Worm (Caenorhabditis elegans): ENCODE results near the gene chil-24.

- no peak for TF ChIP-seq C34F6.9 (tag; optimal IDR thresholded peaks at IDR 0.05)
- TF ChIP-seq nhr-77 (tag; optimal IDR thresholded peaks at IDR 0.05): no peak
- TF ChIP-seq nhr-237 (tag; optimal IDR thresholded peaks at IDR 0.05): no peak
- TF ChIP-seq blmp-1 (tag; optimal IDR thresholded peaks at IDR 0.05; ENCODE audit: insufficient read depth): no peak
- TF ChIP-seq ceh-82 (tag; optimal IDR thresholded peaks at IDR 0.05): no peak
- TF ChIP-seq unc-62 (GFP tag; optimal IDR thresholded peaks at IDR 0.05): no peak
- no peak for TF ChIP-seq lin-13 (GFP tag; optimal IDR thresholded peaks at IDR 0.05)
- TF ChIP-seq elt-1 (tag; optimal IDR thresholded peaks at IDR 0.05): no peak
- no peak for TF ChIP-seq nhr-10 (tag; optimal IDR thresholded peaks at IDR 0.05)
- TF ChIP-seq peb-1 (tag; optimal IDR thresholded peaks at IDR 0.05): no peak
- TF ChIP-seq sem-4 (tag; optimal IDR thresholded peaks at IDR 0.05): no peak
- TF ChIP-seq nhr-11 (tag; optimal IDR thresholded peaks at IDR 0.05): no peak
- TF ChIP-seq zag-1 (tag; optimal IDR thresholded peaks at IDR 0.05): no peak
- no peak for TF ChIP-seq ama-1 (optimal IDR thresholded peaks at IDR 0.05)
Observed at ce11 chrII:3154383-3154782, 25.4 kb downstream of the chil-24 start, which contains the start of gene sri-32.
